Worm (Caenorhabditis elegans) whole organism, L2 larva: Measurements from ENCODE around the gene cyp-33D1.

ENCODE experiments used
- C34F6.9 ChIP-seq: fragments of 150-350 bp; optimal IDR thresholded peaks from 2 replicates; lab custom pipeline; 2014; ENCODE audit warnings: missing biosample characterization, missing genetic modification characterization
- R02D3.7 ChIP-seq: fragments of 150-350 bp; optimal IDR thresholded peaks from 2 replicates; lab custom pipeline; 2014; ENCODE audit warnings: missing biosample characterization, missing genetic modification characterization
- ZK546.5 ChIP-seq: sonication (generic microtip); optimal IDR thresholded peaks from 2 replicates; lab custom pipeline; 2017; ENCODE audit warnings: missing biosample characterization, missing genetic modification characterization
- alr-1 ChIP-seq: fragments of 150-350 bp; optimal IDR thresholded peaks from 2 replicates; lab custom pipeline; 2014; ENCODE audit warnings: missing biosample characterization, missing genetic modification characterization
- ama-1 ChIP-seq: fragments of 150-350 bp; optimal IDR thresholded peaks from 2 replicates; lab custom pipeline; 2018; ENCODE audit warnings: inconsistent platforms
- blmp-1 ChIP-seq: sonication (generic microtip); optimal IDR thresholded peaks from 2 replicates; lab custom pipeline; 2017; ENCODE audit warnings: missing genetic modification characterization, mild to moderate bottlenecking, missing compliant biosample characterization, antibody characterized with exemption, moderate library complexity; ENCODE audit not compliant: insufficient read depth
- ceh-16 ChIP-seq: fragments of 150-350 bp; optimal IDR thresholded peaks from 2 replicates; lab custom pipeline; 2014; ENCODE audit warnings: missing biosample characterization, missing genetic modification characterization
- ceh-82 ChIP-seq: fragments of 150-350 bp; optimal IDR thresholded peaks from 2 replicates; lab custom pipeline; 2014; ENCODE audit warnings: missing biosample characterization, missing genetic modification characterization
- crh-2 ChIP-seq: sonication (generic microtip); optimal IDR thresholded peaks from 2 replicates; lab custom pipeline; 2017; ENCODE audit warnings: missing biosample characterization, missing genetic modification characterization
- dmd-4 ChIP-seq: sonication (generic microtip); optimal IDR thresholded peaks from 2 replicates; lab custom pipeline; 2017; ENCODE audit warnings: missing biosample characterization, missing genetic modification characterization
- elt-1 ChIP-seq: fragments of 150-350 bp; optimal IDR thresholded peaks from 2 replicates; lab custom pipeline; 2014; ENCODE audit warnings: missing biosample characterization, missing genetic modification characterization
- elt-3 ChIP-seq: sonication (generic microtip); optimal IDR thresholded peaks from 2 replicates; lab custom pipeline; 2017; ENCODE audit warnings: missing biosample characterization, missing genetic modification characterization
- fos-1 ChIP-seq: fragments of 150-350 bp; optimal IDR thresholded peaks from 2 replicates; lab custom pipeline; 2014; ENCODE audit warnings: missing biosample characterization, missing genetic modification characterization
- gmeb-1 ChIP-seq: fragments of 150-350 bp; optimal IDR thresholded peaks from 2 replicates; lab custom pipeline; 2014; ENCODE audit warnings: missing biosample characterization, missing genetic modification characterization
- lin-39 ChIP-seq: fragments of 150-350 bp; optimal IDR thresholded peaks from 2 replicates; lab custom pipeline; 2014; ENCODE audit warnings: missing biosample characterization, missing genetic modification reagents, missing genetic modification characterization
- lsy-2 ChIP-seq, 2 experiments: fragments of 150-350 bp in 1 of 2; sonication (generic microtip) in 1 of 2; optimal IDR thresholded peaks; 2 replicates each; lab custom pipeline; 2014 to 2017; ENCODE audit warnings: missing biosample characterization in 2 of 2, missing genetic modification characterization in 2 of 2
- mab-5 ChIP-seq: fragments of 150-350 bp; optimal IDR thresholded peaks from 2 replicates; lab custom pipeline; 2014; ENCODE audit warnings: missing biosample characterization, missing genetic modification characterization
- mbf-1 ChIP-seq: sonication (generic microtip); optimal IDR thresholded peaks from 2 replicates; lab custom pipeline; 2017; ENCODE audit warnings: missing biosample characterization, missing genetic modification characterization
- nhr-10 ChIP-seq: sonication (generic microtip); optimal IDR thresholded peaks from 2 replicates; lab custom pipeline; 2017; ENCODE audit warnings: missing biosample characterization, missing genetic modification characterization
- nhr-12 ChIP-seq: fragments of 150-350 bp; optimal IDR thresholded peaks from 2 replicates; lab custom pipeline; 2014; ENCODE audit warnings: missing biosample characterization, missing genetic modification characterization
- nhr-129 ChIP-seq: fragments of 150-350 bp; optimal IDR thresholded peaks from 2 replicates; lab custom pipeline; 2014; ENCODE audit warnings: missing biosample characterization, missing genetic modification characterization
- nhr-21 ChIP-seq: fragments of 150-350 bp; optimal IDR thresholded peaks from 2 replicates; lab custom pipeline; 2014; ENCODE audit warnings: missing biosample characterization, missing genetic modification characterization
- nhr-23 ChIP-seq: fragments of 150-350 bp; optimal IDR thresholded peaks from 2 replicates; lab custom pipeline; 2014; ENCODE audit warnings: missing biosample characterization, missing genetic modification reagents, missing genetic modification characterization
- nhr-6 ChIP-seq: fragments of 150-350 bp; optimal IDR thresholded peaks from 2 replicates; lab custom pipeline; 2014; ENCODE audit warnings: missing biosample characterization, missing genetic modification characterization
- peb-1 ChIP-seq: fragments of 150-350 bp; optimal IDR thresholded peaks from 2 replicates; lab custom pipeline; 2014; ENCODE audit warnings: missing biosample characterization, missing genetic modification characterization
- sem-4 ChIP-seq: fragments of 150-350 bp; optimal IDR thresholded peaks from 2 replicates; lab custom pipeline; 2014; ENCODE audit warnings: missing biosample characterization, missing genetic modification reagents, missing genetic modification characterization
- skn-1 ChIP-seq: sonication (generic microtip); optimal IDR thresholded peaks from 2 replicates; lab custom pipeline; 2017; ENCODE audit warnings: missing biosample characterization, missing genetic modification characterization
- sma-9 ChIP-seq, 2 experiments: fragments of 150-350 bp in 1 of 2; sonication (generic microtip) in 1 of 2; optimal IDR thresholded peaks; 2 replicates each; lab custom pipeline; 2014 to 2016; ENCODE audit warnings: missing genetic modification characterization in 2 of 2, mild to moderate bottlenecking in 1 of 2, missing biosample characterization in 1 of 2, missing compliant biosample characterization in 1 of 2, missing genetic modification reagents in 1 of 2, moderate library complexity in 1 of 2
- snpc-4 ChIP-seq: fragments of 150-350 bp; optimal IDR thresholded peaks from 2 replicates; lab custom pipeline; 2014; ENCODE audit warnings: missing biosample characterization, missing genetic modification characterization
- unc-55 ChIP-seq: fragments of 150-350 bp; sonication (generic microtip); optimal IDR thresholded peaks from 3 replicates; lab custom pipeline; 2014; ENCODE audit warnings: missing biosample characterization, missing genetic modification reagents, missing genetic modification characterization
- unc-62 ChIP-seq: fragments of 150-350 bp; optimal IDR thresholded peaks from 2 replicates; lab custom pipeline; 2014; ENCODE audit warnings: missing biosample characterization, missing genetic modification reagents, missing genetic modification characterization
- zag-1 ChIP-seq: fragments of 150-350 bp; optimal IDR thresholded peaks from 2 replicates; lab custom pipeline; 2014; ENCODE audit warnings: missing biosample characterization, missing genetic modification characterization
- ztf-1 ChIP-seq: fragments of 200-800 bp; sonication (Bioruptor generic); conservative IDR thresholded peaks from 2 replicates; pipeline ENCODE4 v1.3.6; 2022; ENCODE audit warnings: missing genetic modification characterization, missing compliant biosample characterization

Gene cyp-33D1

DNA sequence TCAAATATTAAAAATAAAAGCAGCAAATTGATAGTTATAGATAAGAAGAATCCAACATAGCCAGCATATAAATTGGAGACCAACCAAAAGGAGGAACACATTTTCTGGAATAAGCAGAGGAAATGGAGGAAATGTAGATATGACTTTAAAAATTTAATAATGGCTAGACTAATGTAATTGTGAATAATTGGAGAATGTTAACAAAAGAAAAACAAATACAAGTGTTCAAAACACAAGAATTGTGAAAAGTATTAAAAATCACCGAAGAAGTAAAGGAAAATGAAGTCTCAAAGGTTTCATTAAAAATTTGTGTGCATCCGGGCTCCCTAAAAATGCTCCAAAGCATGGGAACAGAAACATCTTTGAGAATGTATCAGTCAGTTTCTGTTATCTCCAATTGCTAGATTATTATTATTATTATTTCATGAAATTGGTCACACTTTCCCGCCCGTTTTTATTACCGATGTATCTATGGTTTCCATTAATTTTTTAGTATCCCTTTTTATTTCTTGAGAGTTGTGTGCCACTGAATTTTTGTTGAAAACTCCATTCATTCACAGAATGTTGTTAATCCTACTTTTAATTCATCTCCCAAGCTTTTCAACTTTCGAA lies 13.4 kb downstream of the cyp-33D1 start, which contains the start of the genes str-109 and F10A3.11:
Gene str-109 (minus strand): TSS at position 101 of the 612 bp plus-strand sequence.
Gene F10A3.11 (plus strand): TSS at position 562 of the 612 bp plus-strand sequence.
- TF ChIP-seq ztf-1 (GFP tag; lab: Robert Waterston, UW) (no peak), gmeb-1 (tag; lab: Kevin White, UChicago) (no peak)
- TF ChIP-seq, all 48 proteins: peak for 0

DNA sequence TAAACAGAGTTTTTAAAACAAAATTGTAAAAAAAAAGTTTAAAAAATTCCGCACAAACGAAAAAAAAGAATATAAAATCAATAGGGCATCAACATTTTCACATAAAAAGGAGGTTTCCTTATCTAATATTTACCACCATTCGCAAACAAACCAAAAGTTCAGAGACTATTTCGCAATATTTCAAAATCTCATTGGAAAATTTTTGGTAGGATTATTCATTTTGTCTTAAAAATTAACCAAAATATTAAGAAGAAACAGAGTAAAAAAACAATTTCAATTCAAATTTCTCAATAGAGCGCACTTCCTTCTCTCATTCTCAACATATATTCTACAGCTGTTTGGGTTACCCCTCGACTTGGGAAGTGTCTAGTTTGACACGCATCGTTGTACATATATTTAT lies 15.6 kb downstream of the cyp-33D1 start:
- TF ChIP-seq nhr-129 (tag; lab: Kevin White, UChicago) = peak; percentile 83
- no peak for TF ChIP-seq zag-1 (tag; lab: Kevin White, UChicago)
- TF ChIP-seq unc-55 = peak; percentile 56
- no peak for TF ChIP-seq nhr-12 (tag; lab: Kevin White, UChicago)
- TF ChIP-seq nhr-10 (tag; lab: Kevin White, UChicago) = no peak
- TF ChIP-seq fos-1 (tag; lab: Kevin White, UChicago) = peak; percentile 62

DNA sequence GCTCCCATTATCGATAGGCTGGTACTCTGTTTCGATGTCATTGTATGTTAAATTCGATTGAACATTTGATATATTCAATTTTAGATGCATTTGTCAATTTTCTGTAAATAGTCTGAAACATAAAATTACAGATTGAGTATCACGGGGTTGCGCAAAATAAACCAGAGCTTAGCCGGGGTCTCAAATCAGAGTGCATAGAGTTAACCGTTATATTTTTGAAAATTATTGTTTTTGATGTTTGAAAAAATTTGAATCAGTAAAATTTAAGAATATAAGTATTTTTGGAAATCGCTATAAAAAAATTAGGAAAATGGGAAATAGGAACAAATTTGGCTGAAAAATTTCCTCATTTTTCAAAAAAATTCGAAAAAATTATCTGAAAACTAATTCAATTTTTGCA lies 16.1 kb downstream of the cyp-33D1 start, which contains the start of gene F10A3.17:
Gene F10A3.17 (minus strand): TSS at position 101 of the 400 bp plus-strand sequence.
- no peak for TF ChIP-seq unc-62 (GFP tag; lab: Kevin White, UChicago)
- no peak for TF ChIP-seq elt-1 (tag; lab: Kevin White, UChicago)
- no peak for TF ChIP-seq crh-2
- no peak for TF ChIP-seq elt-3
- TF ChIP-seq ama-1 (lab: Kevin White, UChicago) = no peak
- TF ChIP-seq sem-4 (tag; lab: Kevin White, UChicago) = no peak
- no peak for TF ChIP-seq nhr-10 (tag; lab: Kevin White, UChicago)
- no peak for TF ChIP-seq lsy-2 (tag; optimal IDR thresholded peaks at IDR 0.05; lab: Kevin White, UChicago)
- no peak for TF ChIP-seq R02D3.7 (tag; lab: Kevin White, UChicago)
- no peak for TF ChIP-seq ceh-16 (tag; lab: Kevin White, UChicago)
- no peak for TF ChIP-seq mbf-1 (tag; lab: Kevin White, UChicago)
- no peak for TF ChIP-seq nhr-23 (tag; lab: Kevin White, UChicago)
- no peak for TF ChIP-seq nhr-21 (tag; lab: Kevin White, UChicago)
- TF ChIP-seq mab-5 (tag; lab: Kevin White, UChicago) = no peak

DNA sequence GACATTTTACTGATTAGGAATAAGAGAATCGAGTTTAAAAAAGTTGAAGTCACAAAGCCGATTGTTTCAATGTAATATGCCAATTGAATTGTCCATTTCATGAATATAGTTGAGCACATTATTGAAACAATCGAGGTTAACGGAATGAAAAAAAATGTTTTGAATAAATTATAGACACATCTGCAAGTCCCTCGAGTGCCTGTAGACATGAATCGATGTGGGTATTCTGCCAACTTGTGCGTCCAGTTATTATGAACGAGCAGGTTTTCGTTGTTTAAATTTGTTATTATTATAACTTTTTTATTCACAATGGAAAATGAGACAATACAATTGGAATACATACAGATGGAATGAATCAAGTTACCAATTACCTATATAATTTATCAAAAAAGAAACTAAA lies 17.3 kb downstream of the cyp-33D1 start, which contains the start of gene str-99:
Gene str-99 (minus strand): TSS at position 101 of the 400 bp plus-strand sequence.
- no peak for TF ChIP-seq skn-1 (tag; lab: Kevin White, UChicago)
- no peak for TF ChIP-seq ceh-16 (tag; lab: Kevin White, UChicago)
- no peak for TF ChIP-seq sma-9 (GFP tag; optimal IDR thresholded peaks at IDR 0.05; lab: Kevin White, UChicago)
- no peak for TF ChIP-seq sma-9 (tag; optimal IDR thresholded peaks at IDR 0.05; lab: Kevin White, UChicago)
- TF ChIP-seq lin-39 (tag; lab: Kevin White, UChicago) = no peak
- TF ChIP-seq peb-1 (tag; lab: Kevin White, UChicago) = no peak
- TF ChIP-seq lsy-2 (tag; optimal IDR thresholded peaks at IDR 0.05; lab: Kevin White, UChicago) = no peak
- TF ChIP-seq blmp-1 (tag; lab: Kevin White, UChicago) = no peak
- no peak for TF ChIP-seq sem-4 (tag; lab: Kevin White, UChicago)
- no peak for TF ChIP-seq ZK546.5 (tag; lab: Kevin White, UChicago)
- TF ChIP-seq alr-1 = no peak
- TF ChIP-seq ceh-82 (tag; lab: Kevin White, UChicago) = no peak
- TF ChIP-seq nhr-129 (tag; lab: Kevin White, UChicago) = no peak
- no peak for TF ChIP-seq R02D3.7 (tag; lab: Kevin White, UChicago)
- no peak for TF ChIP-seq fos-1 (tag; lab: Kevin White, UChicago)
- TF ChIP-seq ama-1 (lab: Kevin White, UChicago) = no peak
- TF ChIP-seq snpc-4 (tag; lab: Kevin White, UChicago) = no peak
- no peak for TF ChIP-seq dmd-4 (tag; lab: Kevin White, UChicago)
- TF ChIP-seq, all 48 proteins: peak for 0

DNA sequence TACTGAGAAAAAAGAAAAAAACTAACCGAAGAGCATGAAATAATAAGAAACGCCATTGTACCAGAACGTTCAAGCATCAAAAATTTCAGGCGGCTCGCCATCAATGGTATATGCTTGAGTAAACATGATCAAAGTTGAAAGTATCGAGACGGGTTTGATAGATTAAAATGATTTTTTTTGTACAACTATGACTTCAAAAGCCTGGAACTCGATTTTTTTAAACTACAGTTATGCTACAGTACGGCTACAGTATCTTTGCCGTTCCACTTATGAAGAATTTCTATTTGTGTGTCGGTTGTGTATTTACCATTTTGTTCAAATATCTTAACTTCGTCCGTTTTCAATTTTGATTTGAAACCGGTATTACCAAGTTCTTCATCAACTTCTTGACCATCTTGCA lies 20.5 kb downstream of the cyp-33D1 start, which contains the start of gene str-97:
Gene str-97 (minus strand): TSS at position 101 of the 400 bp plus-strand sequence.
- TF ChIP-seq nhr-10 (tag; lab: Kevin White, UChicago) (no peak), nhr-12 (tag; lab: Kevin White, UChicago) (no peak), C34F6.9 (tag; lab: Kevin White, UChicago) (no peak), nhr-6 (tag; lab: Kevin White, UChicago) (no peak), ZK546.5 (tag; lab: Kevin White, UChicago) (no peak), peb-1 (tag; lab: Kevin White, UChicago) (no peak)
